Fruit fly (Drosophila melanogaster): Measurements from ENCODE around the gene Atg16.

Atg16 gene

DNA sequence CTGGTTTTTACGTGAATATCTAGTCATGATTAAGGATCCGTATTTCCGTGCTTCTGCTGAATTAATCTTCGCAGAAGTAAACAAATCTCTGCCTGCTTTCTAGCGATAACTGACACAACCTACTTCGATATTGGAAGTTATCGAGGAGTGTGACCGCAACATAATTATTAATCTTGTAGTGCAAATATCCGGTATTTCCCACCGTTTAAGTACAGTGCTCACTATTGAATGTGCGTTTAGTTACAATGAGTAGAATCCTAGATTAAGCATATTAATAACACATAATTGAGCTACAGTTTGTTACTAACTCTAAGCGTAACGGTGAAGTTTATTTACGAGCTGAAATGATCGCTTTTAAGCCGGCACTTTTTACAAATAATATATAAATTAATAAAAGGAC lies 24.9 kb upstream of the Atg16 start (continued):
- no peak for TF ChIP-seq disco-r (GFP tag; optimal IDR thresholded peaks at IDR 0.05)
- TF ChIP-seq exex (tag; optimal IDR thresholded peaks at IDR 0.05) = no peak
- no peak for TF ChIP-seq klu (GFP tag; IDR thresholded peaks at IDR 0.05)
- TF ChIP-seq maf-S (GFP tag; optimal IDR thresholded peaks at IDR 0.05) = no peak
- no peak for TF ChIP-seq Neu2 (GFP tag; optimal IDR thresholded peaks at IDR 0.05; ENCODE audit: borderline replicate concordance)
- TF ChIP-seq salm (tag; optimal IDR thresholded peaks at IDR 0.05) = no peak
- no peak for TF ChIP-seq D (optimal IDR thresholded peaks at IDR 0.05)
- no peak for TF ChIP-seq D (GFP tag; optimal IDR thresholded peaks at IDR 0.05)
- peak; percentile 40 for TF ChIP-seq CG12155 (GFP tag; optimal IDR thresholded peaks at IDR 0.05)
- TF ChIP-seq cad (GFP tag; optimal IDR thresholded peaks at IDR 0.05) = no peak
- TF ChIP-seq scrt (GFP tag; optimal IDR thresholded peaks at IDR 0.05) = no peak
- TF ChIP-seq CG12942 (GFP tag; optimal IDR thresholded peaks at IDR 0.05) = peak; percentile 19
- peak; percentile 54 for TF ChIP-seq CG12391 (tag; optimal IDR thresholded peaks at IDR 0.05)
- no peak for TF ChIP-seq CG14014 (GFP tag; IDR thresholded peaks at IDR 0.05)
- TF ChIP-seq CG4328 (GFP tag; optimal IDR thresholded peaks at IDR 0.05) = peak; percentile 29
- peak; percentile 63 for TF ChIP-seq MESR4 (GFP tag; optimal IDR thresholded peaks at IDR 0.05)
- peak; percentile 45 for TF ChIP-seq CG9817 (tag; optimal IDR thresholded peaks at IDR 0.05)
- TF ChIP-seq CG17186 (GFP tag; optimal IDR thresholded peaks at IDR 0.05) = peak; percentile 62
- TF ChIP-seq CG13775 (GFP tag; optimal IDR thresholded peaks at IDR 0.05) = peak; percentile 9
- TF ChIP-seq CG2202 (tag; optimal IDR thresholded peaks at IDR 0.05) = no peak
- TF ChIP-seq CG17568 (GFP tag; optimal IDR thresholded peaks at IDR 0.05) = no peak
- no peak for TF ChIP-seq Vsx1 (GFP tag; optimal IDR thresholded peaks at IDR 0.05)
- TF ChIP-seq CG31388 (GFP tag; optimal IDR thresholded peaks at IDR 0.05) = no peak
- peak; percentile 52; the same call in 1 of the 3 replicates for TF ChIP-seq CG34422 (GFP tag; IDR thresholded peaks at IDR 0.05)
- TF ChIP-seq CG15073 (GFP tag; optimal IDR thresholded peaks at IDR 0.05) = no peak
- TF ChIP-seq CG3163 (GFP tag; optimal IDR thresholded peaks at IDR 0.05) = no peak
- no peak for TF ChIP-seq dmrt11E (tag; optimal IDR thresholded peaks at IDR 0.05)
- TF ChIP-seq org-1 (GFP tag; optimal IDR thresholded peaks at IDR 0.05) = no peak
- peak; percentile 78 for TF ChIP-seq CG14710 (tag; optimal IDR thresholded peaks at IDR 0.05)
- no peak for TF ChIP-seq CG1024 (GFP tag; IDR thresholded peaks at IDR 0.05)
- no peak for TF ChIP-seq Camta (GFP tag; optimal IDR thresholded peaks at IDR 0.05)
- TF ChIP-seq oc (tag; optimal IDR thresholded peaks at IDR 0.05) = peak; percentile 38
- TF ChIP-seq CG34224 (GFP tag; IDR thresholded peaks at IDR 0.05; ENCODE audit: partially characterized antibody) = peak; percentile 58
- TF ChIP-seq Chrac-16 (GFP tag; optimal IDR thresholded peaks at IDR 0.05) = peak; percentile 21
- no peak for TF ChIP-seq sc (optimal IDR thresholded peaks at IDR 0.05)
- no peak for TF ChIP-seq sc (GFP tag; optimal IDR thresholded peaks at IDR 0.05)
- peak in 1 of 2 experiments; percentile 28 for TF ChIP-seq chif (GFP tag; optimal IDR thresholded peaks at IDR 0.05)
- TF ChIP-seq phol (tag; optimal IDR thresholded peaks at IDR 0.05) = peak; percentile 33
- peak; percentile 33; the same call in 1 of the 2 replicates for TF ChIP-seq H2.0 (GFP tag; IDR thresholded peaks at IDR 0.05)
- peak; percentile 90 for TF ChIP-seq Ets97D (GFP tag; optimal IDR thresholded peaks at IDR 0.05)
- TF ChIP-seq Opbp (GFP tag; IDR thresholded peaks at IDR 0.05; ENCODE audit: partially characterized antibody) = 0 out of 3 replicates have a peak, but pooled peaks have one; percentile 27
- TF ChIP-seq pum (GFP tag; optimal IDR thresholded peaks at IDR 0.05) = no peak
- peak; percentile 75 for TF ChIP-seq mirr (GFP tag; optimal IDR thresholded peaks at IDR 0.05)
- peak; percentile 59 for TF ChIP-seq CG9932 (GFP tag; IDR thresholded peaks at IDR 0.05)
- TF ChIP-seq CG10267 (tag; optimal IDR thresholded peaks at IDR 0.05) = peak; percentile 33
- TF ChIP-seq Optix (GFP tag; IDR thresholded peaks at IDR 0.05) = no peak
- no peak for TF ChIP-seq dm (GFP tag; optimal IDR thresholded peaks at IDR 0.05)
- TF ChIP-seq CG30403 (GFP tag; optimal IDR thresholded peaks at IDR 0.05) = no peak
- no peak for TF ChIP-seq inv (GFP tag; IDR thresholded peaks at IDR 0.05; ENCODE audit: partially characterized antibody)
- TF ChIP-seq CG12299 (tag; optimal IDR thresholded peaks at IDR 0.05) = no peak
- no peak for TF ChIP-seq mld (GFP tag; IDR thresholded peaks at IDR 0.05; ENCODE audit: partially characterized antibody)

Measured in whole organism, embryonic.